Worm (Caenorhabditis elegans) whole organism, L1 larva: ENCODE results near the gene Y110A2AL.3.

Experiments
- C04F5.9 ChIP-seq: sonication (generic microtip); optimal IDR thresholded peaks from 2 replicates; lab custom pipeline; 2016; ENCODE audit warnings: missing genetic modification characterization, missing compliant biosample characterization
- C16A3.4 ChIP-seq: fragments of 150-350 bp; optimal IDR thresholded peaks from 2 replicates; lab custom pipeline; 2014; ENCODE audit warnings: missing biosample characterization, missing genetic modification characterization
- F16B12.6 ChIP-seq: fragments of 150-350 bp; optimal IDR thresholded peaks from 2 replicates; lab custom pipeline; 2014; ENCODE audit warnings: missing biosample characterization, missing genetic modification characterization
- alr-1 ChIP-seq: fragments of 200-800 bp; sonication (Bioruptor generic); optimal IDR thresholded peaks from 2 replicates; lab custom pipeline; 2018; ENCODE audit warnings: borderline replicate concordance, mild to moderate bottlenecking, missing genetic modification characterization, missing compliant biosample characterization
- aly-2 ChIP-seq: fragments of 150-350 bp; optimal IDR thresholded peaks from 2 replicates; lab custom pipeline; 2014; ENCODE audit warnings: missing biosample characterization, missing genetic modification characterization
- blmp-1 ChIP-seq: fragments of 150-350 bp; optimal IDR thresholded peaks from 2 replicates; lab custom pipeline; 2014; ENCODE audit warnings: missing biosample characterization, missing genetic modification characterization
- ceh-8 ChIP-seq: fragments of 200-800 bp; sonication (Bioruptor generic); optimal IDR thresholded peaks from 2 replicates; lab custom pipeline; 2018; ENCODE audit warnings: mild to moderate bottlenecking, missing genetic modification characterization, moderate library complexity, missing compliant biosample characterization
- ces-1 ChIP-seq: fragments of 150-350 bp; optimal IDR thresholded peaks from 2 replicates; lab custom pipeline; 2014; ENCODE audit warnings: missing biosample characterization, missing genetic modification reagents, missing genetic modification characterization
- fkh-10 ChIP-seq: sonication (generic microtip); optimal IDR thresholded peaks from 2 replicates; lab custom pipeline; 2017; ENCODE audit warnings: missing biosample characterization, missing genetic modification reagents, missing genetic modification characterization
- fkh-8 ChIP-seq: sonication (generic microtip); optimal IDR thresholded peaks from 2 replicates; lab custom pipeline; 2016; ENCODE audit warnings: mild to moderate bottlenecking, missing genetic modification characterization, missing compliant biosample characterization
- hlh-17 ChIP-seq: fragments of 200-800 bp; sonication (Bioruptor generic); optimal IDR thresholded peaks from 2 replicates; lab custom pipeline; 2018; ENCODE audit warnings: missing genetic modification characterization, mild to moderate bottlenecking, missing compliant biosample characterization, moderate library complexity, borderline replicate concordance
- hlh-4 ChIP-seq: sonication (generic microtip); optimal IDR thresholded peaks from 2 replicates; lab custom pipeline; 2016; ENCODE audit warnings: mild to moderate bottlenecking, missing genetic modification characterization, missing compliant biosample characterization
- isw-1 ChIP-seq: fragments of 200-800 bp; sonication (Bioruptor generic); IDR thresholded peaks from 2 replicates; pipeline ENCODE4 v1.3.6; 2022; ENCODE audit warnings: missing genetic modification characterization, missing compliant biosample characterization
- jun-1 ChIP-seq: fragments of 150-350 bp; optimal IDR thresholded peaks from 2 replicates; lab custom pipeline; 2014; ENCODE audit warnings: missing biosample characterization, missing genetic modification reagents, missing genetic modification characterization
- lin-13 ChIP-seq: fragments of 150-350 bp; optimal IDR thresholded peaks from 2 replicates; lab custom pipeline; 2014; ENCODE audit warnings: missing biosample characterization, missing genetic modification reagents, missing genetic modification characterization
- lin-15B ChIP-seq: fragments of 150-350 bp; sonication (generic microtip); optimal IDR thresholded peaks from 3 replicates; lab custom pipeline; 2014; ENCODE audit warnings: missing biosample characterization, missing genetic modification characterization
- mab-9 ChIP-seq: fragments of 200-800 bp; sonication (Bioruptor generic); IDR thresholded peaks from 2 replicates; pipeline ENCODE4 v1.3.6; 2022; ENCODE audit warnings: missing genetic modification reagents, missing genetic modification characterization, missing compliant biosample characterization
- nhr-11 ChIP-seq: fragments of 150-350 bp; optimal IDR thresholded peaks from 2 replicates; lab custom pipeline; 2014; ENCODE audit warnings: missing biosample characterization, missing genetic modification characterization
- nhr-19 ChIP-seq: fragments of 200-800 bp; sonication (Bioruptor generic); conservative IDR thresholded peaks from 2 replicates; pipeline ENCODE4 v1.3.6; 2022; ENCODE audit warnings: missing genetic modification characterization, missing compliant biosample characterization
- nhr-237 ChIP-seq: fragments of 150-350 bp; optimal IDR thresholded peaks from 2 replicates; lab custom pipeline; 2014; ENCODE audit warnings: missing biosample characterization, missing genetic modification characterization
- nhr-47 ChIP-seq: sonication (generic microtip); optimal IDR thresholded peaks from 2 replicates; lab custom pipeline; 2016; ENCODE audit warnings: mild to moderate bottlenecking, missing genetic modification characterization, moderate library complexity, missing compliant biosample characterization
- nhr-84 ChIP-seq: sonication (generic microtip); optimal IDR thresholded peaks from 2 replicates; lab custom pipeline; 2017; ENCODE audit warnings: missing biosample characterization, missing genetic modification characterization
- nhr-90 ChIP-seq: sonication (generic microtip); optimal IDR thresholded peaks from 2 replicates; lab custom pipeline; 2016; ENCODE audit warnings: mild to moderate bottlenecking, missing genetic modification characterization, missing compliant biosample characterization; ENCODE audit not compliant: poor library complexity
- pag-3 ChIP-seq: sonication (generic microtip); optimal IDR thresholded peaks from 2 replicates; lab custom pipeline; 2017; ENCODE audit warnings: missing genetic modification characterization, mild to moderate bottlenecking, missing compliant biosample characterization, antibody characterized with exemption, borderline replicate concordance; ENCODE audit not compliant: insufficient read depth
- pqm-1 ChIP-seq: sonication (generic microtip); optimal IDR thresholded peaks from 3 replicates; lab custom pipeline; 2017; ENCODE audit warnings: missing biosample characterization, missing genetic modification characterization
- rnt-1 ChIP-seq: sonication (generic microtip); optimal IDR thresholded peaks from 2 replicates; lab custom pipeline; 2016; ENCODE audit warnings: mild to moderate bottlenecking, missing genetic modification characterization, moderate library complexity, missing compliant biosample characterization
- snu-23 ChIP-seq: sonication (generic microtip); optimal IDR thresholded peaks from 2 replicates; lab custom pipeline; 2016; ENCODE audit warnings: missing genetic modification characterization, missing compliant biosample characterization
- sptf-1 ChIP-seq: fragments of 150-350 bp; optimal IDR thresholded peaks from 2 replicates; lab custom pipeline; 2014; ENCODE audit warnings: missing biosample characterization, missing genetic modification characterization
- sup-37 ChIP-seq: fragments of 200-800 bp; sonication (Bioruptor generic); optimal IDR thresholded peaks from 2 replicates; lab custom pipeline; 2018; ENCODE audit warnings: mild to moderate bottlenecking, missing genetic modification characterization, missing compliant biosample characterization
- tbx-2 ChIP-seq: sonication (generic microtip); optimal IDR thresholded peaks from 2 replicates; lab custom pipeline; 2016; ENCODE audit warnings: missing genetic modification characterization, missing compliant biosample characterization
- unc-130 ChIP-seq: fragments of 150-350 bp; optimal IDR thresholded peaks from 2 replicates; lab custom pipeline; 2017; ENCODE audit warnings: missing biosample characterization, missing genetic modification characterization, inconsistent platforms
- unc-30 ChIP-seq: sonication (generic microtip); optimal IDR thresholded peaks from 2 replicates; lab custom pipeline; 2017; ENCODE audit warnings: missing biosample characterization, missing genetic modification characterization
- unc-62 ChIP-seq: fragments of 150-350 bp; optimal IDR thresholded peaks from 2 replicates; lab custom pipeline; 2014; ENCODE audit warnings: missing biosample characterization, missing genetic modification reagents, missing genetic modification characterization
- unc-86 ChIP-seq: sonication (generic microtip); optimal IDR thresholded peaks from 2 replicates; lab custom pipeline; 2016; ENCODE audit warnings: missing genetic modification characterization, missing compliant biosample characterization
- unc-98 ChIP-seq: fragments of 200-800 bp; sonication (Bioruptor generic); IDR thresholded peaks from 2 replicates; pipeline ENCODE4 v1.3.6; 2022; ENCODE audit warnings: missing genetic modification characterization, missing compliant biosample characterization
- zag-1 ChIP-seq: fragments of 150-350 bp; optimal IDR thresholded peaks from 2 replicates; lab custom pipeline; 2014; ENCODE audit warnings: missing biosample characterization, missing genetic modification characterization

Y110A2AL.3 gene

ce11 chrII:2866541-2867124 lies at the start of gene Y110A2AL.3, which contains the start of gene Y110A2AL.9:
Gene Y110A2AL.3, plus strand, starts transcription at chrII:2867074.
Gene Y110A2AL.9, minus strand, starts transcription at chrII:2866641.
- TF ChIP-seq nhr-90 (tag; lab: Kevin White, UChicago), result no peak
- no peak for TF ChIP-seq pag-3 (tag; lab: Kevin White, UChicago)
- TF ChIP-seq jun-1 (tag; lab: Kevin White, UChicago), result no peak
- no peak for TF ChIP-seq unc-130 (tag; lab: Kevin White, UChicago)
- no peak for TF ChIP-seq tbx-2 (tag; lab: Kevin White, UChicago)
- no peak for TF ChIP-seq sptf-1 (tag; lab: Kevin White, UChicago)
- TF ChIP-seq zag-1, result no peak
- TF ChIP-seq C04F5.9 (tag; lab: Kevin White, UChicago), result no peak
- TF ChIP-seq C16A3.4 (tag; lab: Kevin White, UChicago), result no peak
- TF ChIP-seq snu-23 (GFP tag; lab: Kevin White, UChicago), result no peak
- no peak for TF ChIP-seq isw-1 (GFP tag; lab: Robert Waterston, UW)
- no peak for TF ChIP-seq alr-1 (tag; lab: Kevin White, UChicago)
- no peak for TF ChIP-seq fkh-8

ce11 chrII:2822435-2822920 lies 44.4 kb upstream of the Y110A2AL.3 start, which contains the start of the genes fut-4 and K12H6.10:
Gene fut-4, minus strand, starts transcription at chrII:2822535.
Gene K12H6.10, plus strand, starts transcription at chrII:2822870.
- TF ChIP-seq unc-130 (tag; lab: Kevin White, UChicago) (no peak), unc-30 (tag; lab: Kevin White, UChicago) (no peak), pqm-1 (tag; lab: Kevin White, UChicago) (no peak), fkh-10 (GFP tag; lab: Kevin White, UChicago) (no peak), nhr-90 (tag; lab: Kevin White, UChicago) (no peak), sup-37 (GFP tag; lab: Kevin White, UChicago) (no peak), rnt-1 (tag; lab: Kevin White, UChicago) (no peak), blmp-1 (tag; lab: Kevin White, UChicago) (no peak), unc-98 (no peak), nhr-19 (GFP tag; lab: Robert Waterston, UW) (no peak), F16B12.6 (tag; lab: Kevin White, UChicago) (no peak)

- TF ChIP-seq nhr-19 (GFP tag; lab: Robert Waterston, UW), result no peak
- TF ChIP-seq lin-15B (tag; lab: Kevin White, UChicago), result no peak
- TF ChIP-seq zag-1, result no peak
- TF ChIP-seq nhr-237 (tag; lab: Kevin White, UChicago), result no peak
- no peak for TF ChIP-seq pag-3 (tag; lab: Kevin White, UChicago)
- TF ChIP-seq unc-86 (tag; lab: Kevin White, UChicago), result no peak
- TF ChIP-seq nhr-84 (tag; lab: Kevin White, UChicago), result no peak
- TF ChIP-seq ceh-8 (GFP tag; lab: Kevin White, UChicago), result no peak
- TF ChIP-seq hlh-4 (tag; lab: Kevin White, UChicago), result no peak
- TF ChIP-seq nhr-47 (tag; lab: Kevin White, UChicago), result no peak
- no peak for TF ChIP-seq lin-13 (GFP tag; lab: Kevin White, UChicago)
- TF ChIP-seq pqm-1 (tag; lab: Kevin White, UChicago), result no peak
- no peak for TF ChIP-seq nhr-90 (tag; lab: Kevin White, UChicago)
- no peak for TF ChIP-seq hlh-17 (GFP tag; lab: Kevin White, UChicago)
- TF ChIP-seq mab-9 (GFP tag; lab: Robert Waterston, UW), result no peak
- TF ChIP-seq nhr-11 (tag; lab: Kevin White, UChicago), result no peak
- no peak for TF ChIP-seq unc-62 (GFP tag; lab: Kevin White, UChicago)
- no peak for TF ChIP-seq tbx-2 (tag; lab: Kevin White, UChicago)
- no peak for TF ChIP-seq ces-1 (GFP tag; lab: Kevin White, UChicago)
- no peak for TF ChIP-seq aly-2 (tag; lab: Kevin White, UChicago)
- TF ChIP-seq, all 84 proteins: peak for 0
These were observed 42.7 kb upstream of the Y110A2AL.3 start, which contains the start of the genes K12H6.4 and K12H6.9 for ce11 chrII:2824169-2824568. Gene K12H6.4, minus strand, starts transcription at chrII:2824269. Gene K12H6.9, plus strand, starts transcription at chrII:2824404.
